Fruit fly (Drosophila melanogaster) Kc167 (cell line): Measurements from ENCODE around the gene Als2.

Experiments used
- Myc ChIP-seq: fragments of >200 bp; optimal IDR thresholded peaks from 2 replicates; lab custom pipeline; 2017; ENCODE audit warnings: missing external identifiers
- Sin3A ChIP-seq: fragments of >200 bp; optimal IDR thresholded peaks from 2 replicates; lab custom pipeline; 2018; ENCODE audit warnings: missing external identifiers
- h ChIP-seq: fragments of >200 bp; optimal IDR thresholded peaks from 3 replicates; lab custom pipeline; 2018; ENCODE audit warnings: missing external identifiers
- insv ChIP-seq: fragments of >200 bp; optimal IDR thresholded peaks from 3 replicates; lab custom pipeline; 2018; ENCODE audit warnings: missing external identifiers
- psq ChIP-seq: fragments of >200 bp; optimal IDR thresholded peaks from 2 replicates; lab custom pipeline; 2017; ENCODE audit warnings: missing external identifiers
- ttk ChIP-seq: sonication (Bioruptor generic); optimal IDR thresholded peaks from 2 replicates; lab custom pipeline; 2017; ENCODE audit warnings: missing external identifiers

The Als2 gene

DNA sequence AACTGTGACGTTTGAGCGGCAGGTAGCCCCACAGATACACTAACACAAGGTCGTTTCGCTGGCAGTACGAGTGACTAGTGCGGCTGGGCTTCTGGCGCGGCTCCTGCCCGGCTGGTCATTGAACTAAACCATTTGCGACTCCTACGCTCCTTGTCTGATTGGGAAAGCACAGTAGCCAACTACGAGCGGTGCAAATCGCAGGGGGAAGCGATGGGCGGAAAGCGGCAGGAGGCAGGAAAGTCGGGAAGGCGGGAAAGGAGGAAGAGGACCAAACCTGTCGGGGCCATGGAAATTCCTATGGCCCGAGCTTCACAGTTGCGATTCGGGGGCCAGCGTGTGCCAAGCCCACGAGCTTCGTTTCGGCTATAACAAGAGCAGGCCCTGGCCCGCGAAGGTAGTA lies 35.4 kb downstream of the Als2 start:
- no peak for TF ChIP-seq insv (lab: Kevin White, UChicago)

- TF ChIP-seq ttk (lab: Kevin White, UChicago) (no peak), Sin3A (lab: Kevin White, UChicago) (no peak), h (lab: Kevin White, UChicago) (no peak), insv (lab: Kevin White, UChicago) (no peak), Myc (lab: Kevin White, UChicago) (no peak), psq (no peak)
Observed at dm6 chr3L:21642908-21643572, 36.5 kb downstream of the Als2 start.

- no peak for TF ChIP-seq h (lab: Kevin White, UChicago)
- TF ChIP-seq ttk (lab: Kevin White, UChicago) = no peak
- TF ChIP-seq Myc (lab: Kevin White, UChicago) = no peak
- no peak for TF ChIP-seq psq
- no peak for TF ChIP-seq Sin3A (lab: Kevin White, UChicago)
- no peak for TF ChIP-seq insv (lab: Kevin White, UChicago)
Observed at dm6 chr3L:21640815-21641214, 38.7 kb downstream of the Als2 start, which contains the start of gene Atox1. Atox1 (plus strand) TSS chr3L:21640995.

- TF ChIP-seq insv (lab: Kevin White, UChicago) (no peak), h (lab: Kevin White, UChicago) (no peak), Sin3A (lab: Kevin White, UChicago) (no peak), Myc (lab: Kevin White, UChicago) (no peak), psq (no peak), ttk (lab: Kevin White, UChicago) (no peak)
Observed at dm6 chr3L:21639059-21639458, 40.5 kb downstream of the Als2 start, which contains the start of gene CG32445. CG32445 (plus strand) TSS chr3L:21639359.

- no peak for TF ChIP-seq Sin3A (lab: Kevin White, UChicago)
- no peak for TF ChIP-seq psq
- no peak for TF ChIP-seq h (lab: Kevin White, UChicago)
- TF ChIP-seq ttk (lab: Kevin White, UChicago) = no peak
- no peak for TF ChIP-seq Myc (lab: Kevin White, UChicago)
Observed at dm6 chr3L:21636265-21636993, 43.1 kb downstream of the Als2 start, which contains the start of gene CG32444. CG32444 (plus strand) TSS chr3L:21636947.

DNA sequence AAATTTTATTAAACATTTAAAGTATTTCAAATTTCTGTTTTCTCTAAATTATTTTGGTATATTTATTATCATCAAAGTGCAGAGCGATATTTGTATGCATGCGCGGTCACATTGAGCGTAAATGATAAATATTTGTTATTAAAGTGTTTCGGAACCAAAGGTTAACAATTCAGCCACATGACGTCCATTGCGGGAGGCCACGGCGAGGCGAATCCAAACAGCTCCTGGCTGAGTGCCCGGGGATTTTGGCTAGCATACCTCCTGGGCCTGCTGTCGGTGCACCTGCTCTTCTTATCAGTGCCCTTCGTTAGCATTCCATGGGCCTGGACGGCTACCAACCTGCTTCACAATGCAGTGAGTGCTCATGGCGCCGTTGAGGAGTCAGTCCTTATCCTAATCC lies 44.3 kb downstream of the Als2 start, which contains the start of gene ORMDL:
TSS of gene ORMDL (plus strand) at position 98 of the 400 bp plus-strand sequence.
- TF ChIP-seq psq (no peak), Sin3A (lab: Kevin White, UChicago) (no peak)

DNA sequence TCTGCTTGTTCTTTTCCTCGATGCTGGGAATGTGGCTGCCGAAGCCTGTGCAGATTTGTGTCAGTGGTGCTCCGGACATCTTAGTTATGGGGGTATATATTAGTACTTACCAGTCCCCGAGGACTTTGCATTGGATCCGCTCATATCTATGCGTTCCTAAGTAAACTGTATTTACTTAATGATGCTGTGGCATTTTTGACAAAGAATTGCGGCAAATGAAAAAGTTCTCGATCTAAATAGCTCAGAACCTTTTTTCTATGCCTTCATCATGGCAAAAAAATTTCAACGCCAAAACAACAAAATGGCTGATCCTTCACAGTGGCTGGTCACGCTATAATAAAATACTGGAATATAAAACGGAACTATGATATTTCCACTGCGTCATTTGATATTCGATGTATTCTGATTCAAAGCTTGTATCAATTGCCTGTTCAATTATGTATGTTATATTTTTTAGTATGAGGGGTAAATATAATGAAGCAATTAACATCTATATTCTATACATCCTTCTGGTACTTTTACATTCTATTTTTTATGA lies 45.3 kb downstream of the Als2 start, which contains the start of gene MED1:
TSS of gene MED1 (minus strand) at position 295 of the 538 bp plus-strand sequence.
- no peak for TF ChIP-seq h (lab: Kevin White, UChicago)
- TF ChIP-seq insv (lab: Kevin White, UChicago) = no peak
- no peak for TF ChIP-seq Myc (lab: Kevin White, UChicago)
- no peak for TF ChIP-seq Sin3A (lab: Kevin White, UChicago)
- no peak for TF ChIP-seq psq
- no peak for TF ChIP-seq ttk (lab: Kevin White, UChicago)

dm6 chr3L:21626036-21626614 lies 53.4 kb downstream of the Als2 start:
- TF ChIP-seq Myc (lab: Kevin White, UChicago) (no peak), insv (lab: Kevin White, UChicago) (no peak), psq (no peak)

dm6 chr3L:21625547-21625946 lies 54.0 kb downstream of the Als2 start, which contains the start of the genes CG7166 and Alg11:
CG7166 (minus strand) TSS chr3L:21625647.
Alg11 (plus strand) TSS chr3L:21625806.
- TF ChIP-seq Sin3A (lab: Kevin White, UChicago) = no peak
